Worm (Caenorhabditis elegans) whole organism, L2 larva: Measurements from ENCODE around the gene T19C3.3.

Experiments used
- C34F6.9 ChIP-seq: fragments of 150-350 bp; optimal IDR thresholded peaks from 2 replicates; lab custom pipeline; 2014; ENCODE audit warnings: missing biosample characterization, missing genetic modification characterization
- R02D3.7 ChIP-seq: fragments of 150-350 bp; optimal IDR thresholded peaks from 2 replicates; lab custom pipeline; 2014; ENCODE audit warnings: missing biosample characterization, missing genetic modification characterization
- Y55F3AM.14 ChIP-seq: fragments of 200-800 bp; sonication (Bioruptor generic); optimal IDR thresholded peaks from 2 replicates; lab custom pipeline; 2018; ENCODE audit warnings: mild to moderate bottlenecking, missing genetic modification characterization, missing compliant biosample characterization
- ZK546.5 ChIP-seq: sonication (generic microtip); optimal IDR thresholded peaks from 2 replicates; lab custom pipeline; 2017; ENCODE audit warnings: missing biosample characterization, missing genetic modification characterization
- ama-1 ChIP-seq: fragments of 150-350 bp; optimal IDR thresholded peaks from 2 replicates; lab custom pipeline; 2018; ENCODE audit warnings: inconsistent platforms
- blmp-1 ChIP-seq: sonication (generic microtip); optimal IDR thresholded peaks from 2 replicates; lab custom pipeline; 2017; ENCODE audit warnings: missing genetic modification characterization, mild to moderate bottlenecking, missing compliant biosample characterization, antibody characterized with exemption, moderate library complexity; ENCODE audit not compliant: insufficient read depth
- ceh-16 ChIP-seq: fragments of 150-350 bp; optimal IDR thresholded peaks from 2 replicates; lab custom pipeline; 2014; ENCODE audit warnings: missing biosample characterization, missing genetic modification characterization
- dmd-4 ChIP-seq: sonication (generic microtip); optimal IDR thresholded peaks from 2 replicates; lab custom pipeline; 2017; ENCODE audit warnings: missing biosample characterization, missing genetic modification characterization
- elt-1 ChIP-seq: fragments of 150-350 bp; optimal IDR thresholded peaks from 2 replicates; lab custom pipeline; 2014; ENCODE audit warnings: missing biosample characterization, missing genetic modification characterization
- elt-3 ChIP-seq: sonication (generic microtip); optimal IDR thresholded peaks from 2 replicates; lab custom pipeline; 2017; ENCODE audit warnings: missing biosample characterization, missing genetic modification characterization
- lin-11 ChIP-seq: fragments of 150-350 bp; sonication (generic microtip); optimal IDR thresholded peaks from 2 replicates; lab custom pipeline; 2014; ENCODE audit warnings: missing biosample characterization, missing genetic modification characterization, inconsistent platforms, mixed read lengths
- lin-13 ChIP-seq: fragments of 150-350 bp; optimal IDR thresholded peaks from 2 replicates; lab custom pipeline; 2014; ENCODE audit warnings: missing biosample characterization, missing genetic modification reagents, missing genetic modification characterization
- lin-39 ChIP-seq: fragments of 150-350 bp; optimal IDR thresholded peaks from 2 replicates; lab custom pipeline; 2014; ENCODE audit warnings: missing biosample characterization, missing genetic modification reagents, missing genetic modification characterization
- mab-5 ChIP-seq: fragments of 150-350 bp; optimal IDR thresholded peaks from 2 replicates; lab custom pipeline; 2014; ENCODE audit warnings: missing biosample characterization, missing genetic modification characterization
- mbf-1 ChIP-seq: sonication (generic microtip); optimal IDR thresholded peaks from 2 replicates; lab custom pipeline; 2017; ENCODE audit warnings: missing biosample characterization, missing genetic modification characterization
- mdl-1 ChIP-seq, 2 experiments: fragments of 150-350 bp in 1 of 2; sonication (generic microtip) in 1 of 2; optimal IDR thresholded peaks; 2 replicates each; lab custom pipeline; 2017; ENCODE audit warnings: missing biosample characterization in 2 of 2, missing genetic modification characterization in 2 of 2
- nhr-21 ChIP-seq: fragments of 150-350 bp; optimal IDR thresholded peaks from 2 replicates; lab custom pipeline; 2014; ENCODE audit warnings: missing biosample characterization, missing genetic modification characterization
- nhr-237 ChIP-seq: fragments of 150-350 bp; optimal IDR thresholded peaks from 2 replicates; lab custom pipeline; 2014; ENCODE audit warnings: missing biosample characterization, missing genetic modification characterization
- nhr-25 ChIP-seq: fragments of 150-350 bp; sonication (generic microtip); optimal IDR thresholded peaks from 3 replicates; lab custom pipeline; 2014; ENCODE audit warnings: missing biosample characterization, missing genetic modification characterization
- nhr-77 ChIP-seq: fragments of 150-350 bp; optimal IDR thresholded peaks from 2 replicates; lab custom pipeline; 2014; ENCODE audit warnings: missing biosample characterization, missing genetic modification characterization
- peb-1 ChIP-seq: fragments of 150-350 bp; optimal IDR thresholded peaks from 2 replicates; lab custom pipeline; 2014; ENCODE audit warnings: missing biosample characterization, missing genetic modification characterization
- sem-4 ChIP-seq: fragments of 150-350 bp; optimal IDR thresholded peaks from 2 replicates; lab custom pipeline; 2014; ENCODE audit warnings: missing biosample characterization, missing genetic modification reagents, missing genetic modification characterization
- sma-3 ChIP-seq: sonication (generic microtip); optimal IDR thresholded peaks from 2 replicates; lab custom pipeline; 2016; ENCODE audit warnings: missing genetic modification reagents, missing genetic modification characterization, missing compliant biosample characterization
- sma-9 ChIP-seq, 2 experiments: fragments of 150-350 bp in 1 of 2; sonication (generic microtip) in 1 of 2; optimal IDR thresholded peaks; 2 replicates each; lab custom pipeline; 2014 to 2016; ENCODE audit warnings: missing genetic modification characterization in 2 of 2, mild to moderate bottlenecking in 1 of 2, missing biosample characterization in 1 of 2, missing compliant biosample characterization in 1 of 2, missing genetic modification reagents in 1 of 2, moderate library complexity in 1 of 2
- snpc-4 ChIP-seq: fragments of 150-350 bp; optimal IDR thresholded peaks from 2 replicates; lab custom pipeline; 2014; ENCODE audit warnings: missing biosample characterization, missing genetic modification characterization
- unc-39 ChIP-seq: fragments of 150-350 bp; optimal IDR thresholded peaks from 2 replicates; lab custom pipeline; 2014; ENCODE audit warnings: missing biosample characterization, missing genetic modification characterization
- unc-55 ChIP-seq: fragments of 150-350 bp; sonication (generic microtip); optimal IDR thresholded peaks from 3 replicates; lab custom pipeline; 2014; ENCODE audit warnings: missing biosample characterization, missing genetic modification reagents, missing genetic modification characterization
- ztf-1 ChIP-seq: fragments of 200-800 bp; sonication (Bioruptor generic); conservative IDR thresholded peaks from 2 replicates; pipeline ENCODE4 v1.3.6; 2022; ENCODE audit warnings: missing genetic modification characterization, missing compliant biosample characterization
- ztf-4 ChIP-seq: fragments of 150-350 bp; optimal IDR thresholded peaks from 2 replicates; lab custom pipeline; 2014; ENCODE audit warnings: missing biosample characterization, missing genetic modification characterization

The T19C3.3 gene

ce11 chrIII:595449-595848, 18.9 kb downstream of the T19C3.3 start:
- peak; percentile 7 for TF ChIP-seq Y55F3AM.14 (GFP tag; lab: Kevin White, UChicago)
- TF ChIP-seq elt-1 (tag; lab: Kevin White, UChicago): no peak

DNA sequence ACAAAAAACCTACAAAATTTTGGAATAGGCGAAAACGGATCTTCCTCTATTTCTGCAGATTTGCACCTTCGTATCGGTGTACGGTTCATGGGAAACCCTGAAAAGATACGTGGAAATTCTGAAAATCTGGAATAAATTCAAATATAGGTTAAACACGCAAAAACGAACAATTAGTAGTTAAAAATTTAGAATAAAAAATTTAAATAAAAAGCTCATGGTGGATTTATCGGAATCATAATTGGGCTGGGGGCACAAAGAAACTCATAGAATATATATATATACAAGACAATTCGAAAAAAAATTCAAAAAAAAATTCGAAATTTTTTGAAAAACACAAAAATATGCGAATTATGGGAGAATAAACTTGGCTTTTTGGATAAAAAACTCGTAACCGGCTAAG, 27.3 kb downstream of the T19C3.3 start, which contains the start of gene helq-1:
Gene helq-1 (minus strand): TSS at position 101 of the 400 bp plus-strand sequence.
- TF ChIP-seq mbf-1 (tag; lab: Kevin White, UChicago) (no peak), ztf-1 (no peak), lin-39 (no peak), R02D3.7 (tag; lab: Kevin White, UChicago) (no peak), sma-3 (GFP tag; lab: Kevin White, UChicago) (no peak), blmp-1 (no peak), lin-11 (tag; lab: Kevin White, UChicago) (no peak), peb-1 (no peak), ztf-4 (tag; lab: Kevin White, UChicago) (no peak), ZK546.5 (tag; lab: Kevin White, UChicago) (no peak), dmd-4 (tag; lab: Kevin White, UChicago) (no peak), Y55F3AM.14 (GFP tag; lab: Kevin White, UChicago) (no peak), nhr-25 (tag; lab: Kevin White, UChicago) (no peak)

DNA sequence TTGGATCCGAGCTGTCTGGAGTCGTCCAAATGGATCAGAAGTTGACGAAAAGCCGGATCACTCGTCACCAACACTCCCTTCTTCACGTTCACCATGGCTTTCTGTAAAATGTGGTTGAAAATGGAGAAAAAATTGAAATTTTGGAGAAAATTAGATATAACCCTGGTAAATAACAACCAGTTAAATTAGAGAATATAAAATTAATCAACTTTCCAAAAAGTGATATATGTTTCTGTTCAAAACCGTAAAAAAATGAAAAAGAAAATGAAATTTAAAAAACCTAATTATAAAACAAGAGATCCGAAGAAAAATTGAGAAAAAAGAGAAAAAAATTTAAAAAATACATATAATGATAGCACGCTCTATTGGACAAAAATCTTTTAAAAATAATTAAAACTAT, 36.9 kb downstream of the T19C3.3 start, which contains the start of gene gtf-2H5:
Gene gtf-2H5 (minus strand): TSS at position 101 of the 400 bp plus-strand sequence.
- no peak for TF ChIP-seq sma-9 (GFP tag; optimal IDR thresholded peaks at IDR 0.05; lab: Kevin White, UChicago)
- no peak for TF ChIP-seq sma-9 (tag; optimal IDR thresholded peaks at IDR 0.05; lab: Kevin White, UChicago)
- TF ChIP-seq Y55F3AM.14 (GFP tag; lab: Kevin White, UChicago): no peak
- TF ChIP-seq ceh-16 (tag; lab: Kevin White, UChicago): no peak
- no peak for TF ChIP-seq ztf-4 (tag; lab: Kevin White, UChicago)
- no peak for TF ChIP-seq snpc-4 (tag; lab: Kevin White, UChicago)
- TF ChIP-seq sma-3 (GFP tag; lab: Kevin White, UChicago): no peak
- no peak for TF ChIP-seq mab-5 (tag; lab: Kevin White, UChicago)

DNA sequence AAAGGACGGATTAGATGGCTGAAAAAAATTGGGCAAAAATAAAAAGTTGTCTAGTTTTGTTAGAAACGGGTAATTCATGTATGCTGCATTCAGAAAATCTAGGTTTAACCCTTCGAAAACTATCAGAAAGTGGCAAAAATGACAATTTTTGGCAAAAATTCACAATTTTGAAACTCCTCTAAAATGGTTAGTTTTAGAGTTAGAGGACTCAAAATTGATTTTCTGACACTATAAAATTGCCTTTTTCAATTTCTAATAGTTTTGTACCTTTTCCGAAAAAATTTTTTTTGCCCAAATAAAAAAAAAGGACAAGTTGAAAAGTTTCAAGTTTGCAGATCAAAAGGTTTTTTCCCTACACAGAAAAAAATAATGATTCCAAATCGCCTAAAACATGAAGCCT, 37.8 kb downstream of the T19C3.3 start:
- TF ChIP-seq ama-1 (lab: Kevin White, UChicago) (no peak), nhr-77 (tag; lab: Kevin White, UChicago) (no peak), nhr-237 (no peak), dmd-4 (tag; lab: Kevin White, UChicago) (no peak), lin-13 (GFP tag; lab: Kevin White, UChicago) (no peak), R02D3.7 (tag; lab: Kevin White, UChicago) (no peak), mdl-1 (tag; optimal IDR thresholded peaks at IDR 0.05; lab: Kevin White, UChicago) (no peak), unc-55 (GFP tag; lab: Kevin White, UChicago) (no peak)

- TF ChIP-seq blmp-1 (peak; percentile 74), R02D3.7 (tag; lab: Kevin White, UChicago) (no peak)
Measured at ce11 chrIII:568815-569214, 45.5 kb downstream of the T19C3.3 start.

DNA sequence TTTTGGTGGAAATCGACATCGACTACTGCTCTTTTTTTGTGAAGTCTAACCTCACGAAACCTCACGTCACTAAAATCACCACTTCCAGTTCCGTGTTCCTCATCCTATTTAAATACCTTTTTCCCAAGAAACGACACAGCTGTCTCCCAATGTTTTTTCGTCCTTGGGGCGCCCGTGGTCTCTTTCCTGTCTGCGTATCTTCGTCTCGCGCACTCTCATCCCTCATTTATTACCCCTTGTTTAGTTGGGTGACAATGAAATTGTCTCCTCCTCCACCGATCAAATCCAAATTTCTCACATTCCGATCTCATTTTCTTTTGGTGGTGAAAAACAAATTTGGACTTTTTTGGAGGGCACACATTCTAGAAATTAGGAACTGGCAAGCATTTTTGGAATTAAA, 49.6 kb downstream of the T19C3.3 start:
- TF ChIP-seq nhr-25 (tag; lab: Kevin White, UChicago) (peak; percentile 34), R02D3.7 (tag; lab: Kevin White, UChicago) (no peak), sem-4 (tag; lab: Kevin White, UChicago) (peak; percentile 25)

DNA sequence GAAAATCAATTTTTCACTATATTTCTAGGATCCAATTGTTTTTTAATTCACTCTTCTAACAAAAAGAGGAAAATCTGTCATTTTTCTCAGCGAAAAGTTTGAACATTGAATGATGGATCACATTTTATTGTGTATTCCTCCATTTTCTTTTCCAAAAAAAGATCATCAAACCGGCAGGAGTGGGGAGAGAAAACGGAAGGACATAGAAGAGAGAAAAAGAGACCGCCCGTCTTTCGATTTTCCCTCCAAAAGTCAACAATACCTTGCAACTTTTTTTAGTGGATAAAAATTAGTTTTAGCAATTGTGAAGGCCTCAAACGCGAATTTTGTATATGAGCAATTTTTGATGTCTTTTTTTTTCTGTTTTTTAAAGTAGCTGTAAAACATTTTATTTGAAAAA, 50.6 kb downstream of the T19C3.3 start:
- TF ChIP-seq ama-1 (lab: Kevin White, UChicago) (no peak), nhr-21 (tag; lab: Kevin White, UChicago) (no peak), C34F6.9 (tag; lab: Kevin White, UChicago) (no peak), elt-3 (no peak), lin-39 (no peak), lin-11 (tag; lab: Kevin White, UChicago) (no peak), dmd-4 (tag; lab: Kevin White, UChicago) (no peak), unc-39 (tag; lab: Kevin White, UChicago) (no peak)
- TF ChIP-seq, all 48 proteins: peak for 0
